Fruit fly (Drosophila melanogaster) Kc167 (cell line): ENCODE measurements around the gene CG5435.

Experiments used
- Myc ChIP-seq: fragments of >200 bp; optimal IDR thresholded peaks from 2 replicates; lab custom pipeline; 2017; ENCODE audit warnings: missing external identifiers
- Sin3A ChIP-seq: fragments of >200 bp; optimal IDR thresholded peaks from 2 replicates; lab custom pipeline; 2018; ENCODE audit warnings: missing external identifiers
- h ChIP-seq: fragments of >200 bp; optimal IDR thresholded peaks from 3 replicates; lab custom pipeline; 2018; ENCODE audit warnings: missing external identifiers
- insv ChIP-seq: fragments of >200 bp; optimal IDR thresholded peaks from 3 replicates; lab custom pipeline; 2018; ENCODE audit warnings: missing external identifiers
- psq ChIP-seq: fragments of >200 bp; optimal IDR thresholded peaks from 2 replicates; lab custom pipeline; 2017; ENCODE audit warnings: missing external identifiers
- ttk ChIP-seq: sonication (Bioruptor generic); optimal IDR thresholded peaks from 2 replicates; lab custom pipeline; 2017; ENCODE audit warnings: missing external identifiers

The CG5435 gene

dm6 chr2L:12423106-12423836, 7.4 kb downstream of the CG5435 start, which contains the start of gene vir-1:
TSS of gene vir-1 (minus strand) at chr2L:12423439.
- no peak for TF ChIP-seq Sin3A (lab: Kevin White, UChicago)

DNA sequence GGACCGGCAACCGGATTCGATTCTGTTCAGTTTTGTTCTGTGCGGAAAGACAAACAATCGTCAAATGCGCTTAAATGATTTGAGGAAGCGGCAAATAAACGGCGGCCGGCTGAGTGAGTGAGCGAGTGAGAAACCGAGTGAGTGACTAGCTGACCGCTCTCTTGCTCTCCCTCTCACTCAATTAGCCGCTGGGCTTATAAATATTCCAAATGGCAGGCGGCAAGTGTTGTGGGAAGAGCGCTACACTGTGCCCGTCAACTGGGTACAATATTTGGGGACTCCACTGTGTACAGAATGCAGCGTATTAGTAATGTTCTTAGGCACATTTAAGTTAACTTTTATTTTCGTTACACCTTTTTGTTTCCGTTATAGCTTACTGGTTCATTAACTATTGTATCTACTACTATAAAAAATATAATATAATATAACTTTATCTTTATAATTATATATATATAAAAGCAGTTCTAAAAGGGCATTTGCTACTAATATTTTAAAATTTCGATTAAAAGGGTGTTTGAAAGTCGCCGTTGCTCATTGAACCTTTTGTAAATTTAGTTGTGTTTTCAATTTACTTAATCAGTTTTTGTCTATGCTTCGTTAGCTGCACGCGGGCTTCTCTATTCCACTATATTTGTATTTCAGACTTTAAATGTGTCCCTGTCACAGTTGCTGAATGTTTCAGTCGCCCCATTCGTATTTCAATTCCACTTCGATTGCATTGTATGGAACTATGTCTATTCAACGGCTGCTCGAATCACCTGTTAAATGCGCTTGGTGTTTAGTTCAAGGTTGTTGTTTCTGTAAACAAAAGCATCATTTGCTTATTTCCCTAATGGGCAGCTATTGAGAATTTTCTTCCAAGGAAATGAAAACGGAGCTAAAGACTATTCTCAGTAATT, 8.7 kb downstream of the CG5435 start:
- TF ChIP-seq insv (lab: Kevin White, UChicago) (no peak), ttk (lab: Kevin White, UChicago) (no peak), Sin3A (lab: Kevin White, UChicago) (no peak), h (lab: Kevin White, UChicago) (no peak), Myc (lab: Kevin White, UChicago) (no peak)

DNA sequence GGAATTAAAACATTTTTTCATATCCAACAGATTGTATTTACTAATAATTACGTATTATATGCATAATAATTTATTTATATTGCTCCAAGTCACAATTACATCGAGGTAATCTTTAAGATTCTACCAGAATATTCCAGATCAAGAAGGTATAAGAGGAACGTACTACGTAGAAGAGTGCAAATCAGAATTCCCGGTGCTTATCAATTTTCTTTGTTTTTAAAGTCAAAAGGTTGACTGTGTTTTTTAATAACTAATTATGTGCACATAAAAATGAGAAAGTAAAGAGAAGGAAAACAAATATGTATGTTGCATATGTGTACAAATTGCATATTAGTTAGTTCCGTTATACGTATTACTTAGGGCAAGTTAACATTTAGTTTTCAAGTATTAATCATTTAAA, 9.5 kb downstream of the CG5435 start:
- no peak for TF ChIP-seq h (lab: Kevin White, UChicago)
- TF ChIP-seq Myc (lab: Kevin White, UChicago), result no peak
- TF ChIP-seq insv (lab: Kevin White, UChicago), result no peak
- TF ChIP-seq ttk (lab: Kevin White, UChicago), result no peak
- no peak for TF ChIP-seq psq
- TF ChIP-seq Sin3A (lab: Kevin White, UChicago), result no peak

DNA sequence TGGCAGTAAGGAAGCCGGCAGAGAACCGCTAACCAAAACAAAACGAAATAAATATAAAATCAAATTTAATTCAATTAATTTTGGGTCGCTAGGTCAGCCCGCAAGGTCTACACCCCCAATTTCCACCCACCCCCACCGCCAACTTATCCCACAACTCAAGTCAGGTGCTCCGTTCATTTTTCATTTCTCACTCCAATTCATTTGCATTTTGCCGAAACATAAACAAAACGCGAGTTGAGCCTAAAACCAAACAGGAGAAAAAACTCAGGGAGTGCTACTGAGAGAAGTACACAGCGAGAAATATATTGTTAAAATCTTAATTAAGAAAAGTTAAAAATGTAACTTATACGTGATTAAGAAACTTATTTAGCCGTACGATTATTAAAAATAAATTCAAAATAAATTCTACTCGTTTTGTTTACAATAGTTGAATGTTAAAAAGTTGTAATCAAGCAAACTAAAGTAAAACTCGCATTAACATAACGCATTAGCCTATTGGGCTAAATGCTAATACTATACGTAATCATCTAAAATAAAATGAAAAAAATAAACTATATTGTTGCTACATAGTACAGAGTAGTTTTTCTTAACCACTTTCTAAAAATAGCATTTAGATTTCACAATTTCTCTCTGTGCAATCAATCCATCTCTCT, 15.1 kb downstream of the CG5435 start:
- TF ChIP-seq psq (no peak), Sin3A (lab: Kevin White, UChicago) (no peak), Myc (lab: Kevin White, UChicago) (no peak), insv (lab: Kevin White, UChicago) (no peak), ttk (lab: Kevin White, UChicago) (no peak), h (lab: Kevin White, UChicago) (no peak)

- TF ChIP-seq Myc (lab: Kevin White, UChicago), result no peak
- TF ChIP-seq Sin3A (lab: Kevin White, UChicago), result no peak
- TF ChIP-seq ttk (lab: Kevin White, UChicago), result no peak
- no peak for TF ChIP-seq psq
- TF ChIP-seq insv (lab: Kevin White, UChicago), result no peak
- TF ChIP-seq h (lab: Kevin White, UChicago), result no peak
Measured at dm6 chr2L:12413899-12414298, 16.8 kb downstream of the CG5435 start.

- no peak for TF ChIP-seq psq
- no peak for TF ChIP-seq ttk (lab: Kevin White, UChicago)
- TF ChIP-seq Sin3A (lab: Kevin White, UChicago), result no peak
- no peak for TF ChIP-seq h (lab: Kevin White, UChicago)
- no peak for TF ChIP-seq Myc (lab: Kevin White, UChicago)
- TF ChIP-seq insv (lab: Kevin White, UChicago), result no peak
Measured at dm6 chr2L:12410679-12411078, 20.0 kb downstream of the CG5435 start.

- no peak for TF ChIP-seq ttk (lab: Kevin White, UChicago)
- TF ChIP-seq Sin3A (lab: Kevin White, UChicago), result no peak
- no peak for TF ChIP-seq insv (lab: Kevin White, UChicago)
- no peak for TF ChIP-seq psq
Measured at dm6 chr2L:12404555-12405077, 26.1 kb downstream of the CG5435 start.

DNA sequence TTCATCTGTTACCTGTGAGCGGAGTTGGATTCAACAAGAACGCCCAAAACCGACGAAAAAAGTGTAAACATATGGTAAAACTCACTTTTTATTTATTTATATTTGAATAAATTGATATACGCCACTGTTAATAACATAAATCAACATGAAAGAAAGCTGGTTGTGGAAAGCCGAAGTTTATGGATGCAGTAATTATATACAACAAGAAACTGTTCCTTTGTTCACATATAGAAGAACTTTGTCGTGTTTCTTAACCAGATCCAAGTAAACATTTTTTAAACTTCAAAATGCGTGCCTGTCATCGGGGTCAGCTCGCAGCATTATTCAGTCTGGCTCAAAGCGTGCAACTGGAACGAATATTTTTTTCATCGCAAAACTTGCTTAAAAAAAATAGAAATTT, 32.7 kb downstream of the CG5435 start, which contains the start of gene Pkd2:
Gene Pkd2 (plus strand): TSS at position 301 of the 400 bp plus-strand sequence.
- no peak for TF ChIP-seq Myc (lab: Kevin White, UChicago)
- no peak for TF ChIP-seq Sin3A (lab: Kevin White, UChicago)
- no peak for TF ChIP-seq psq
- TF ChIP-seq insv (lab: Kevin White, UChicago), result no peak
- no peak for TF ChIP-seq h (lab: Kevin White, UChicago)
- TF ChIP-seq ttk (lab: Kevin White, UChicago), result no peak

DNA sequence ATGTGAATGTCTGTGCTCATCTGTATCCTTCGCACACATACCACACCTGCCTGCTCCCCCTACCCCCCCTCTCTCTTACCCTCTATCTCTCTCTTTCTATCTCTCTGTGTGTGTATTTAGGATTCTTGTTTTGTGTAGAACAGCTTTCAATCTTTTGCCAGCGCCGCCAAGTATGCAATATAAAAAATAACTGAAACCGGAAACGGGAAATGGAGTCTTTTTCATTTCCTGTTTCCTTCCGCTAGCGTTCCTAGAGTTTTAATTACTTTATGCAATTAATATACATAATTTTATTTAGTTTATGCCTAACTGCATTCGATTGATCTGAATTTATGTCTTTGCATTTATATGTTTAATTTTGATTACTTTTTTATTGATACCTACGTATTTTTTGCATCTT, 38.3 kb downstream of the CG5435 start:
- no peak for TF ChIP-seq psq
- TF ChIP-seq ttk (lab: Kevin White, UChicago), result no peak
- no peak for TF ChIP-seq Sin3A (lab: Kevin White, UChicago)
- no peak for TF ChIP-seq Myc (lab: Kevin White, UChicago)
- no peak for TF ChIP-seq insv (lab: Kevin White, UChicago)
- TF ChIP-seq h (lab: Kevin White, UChicago), result no peak
